Worm (Caenorhabditis elegans) whole organism, young adult: ENCODE results near the gene F13C5.2.

Experiments used
- B0336.3 ChIP-seq: fragments of 200-800 bp; sonication (Bioruptor generic); IDR thresholded peaks from 2 replicates; pipeline ENCODE4 v1.3.6; 2022; ENCODE audit warnings: missing genetic modification characterization, missing compliant biosample characterization
- C06A6.2 ChIP-seq: fragments of 200-800 bp; sonication (Bioruptor generic); conservative IDR thresholded peaks from 2 replicates; pipeline ENCODE4 v1.3.6; 2022; ENCODE audit warnings: missing genetic modification characterization, missing compliant biosample characterization
- F23B12.7 ChIP-seq: sonication (generic microtip); optimal IDR thresholded peaks from 2 replicates; lab custom pipeline; 2017; ENCODE audit warnings: missing genetic modification characterization, mild to moderate bottlenecking, missing compliant biosample characterization, antibody characterized with exemption, moderate library complexity; ENCODE audit not compliant: insufficient read depth
- F33H1.4 ChIP-seq: fragments of 200-800 bp; sonication (Bioruptor generic); IDR thresholded peaks from 2 replicates; pipeline ENCODE4 v1.3.6; 2022; ENCODE audit warnings: missing genetic modification reagents, missing genetic modification characterization, missing compliant biosample characterization
- F57C9.4 ChIP-seq: sonication (generic microtip); optimal IDR thresholded peaks from 2 replicates; lab custom pipeline; 2017; ENCODE audit warnings: mild to moderate bottlenecking, missing genetic modification characterization, missing compliant biosample characterization
- Y95B8A.8 ChIP-seq: fragments of 200-800 bp; sonication (Bioruptor generic); IDR thresholded peaks from 2 replicates; pipeline ENCODE4 v1.3.6; 2022; ENCODE audit warnings: missing genetic modification reagents, missing genetic modification characterization, missing compliant biosample characterization
- ZK185.1 ChIP-seq: sonication (generic microtip); optimal IDR thresholded peaks from 2 replicates; lab custom pipeline; 2016; ENCODE audit warnings: mild to moderate bottlenecking, missing genetic modification characterization, missing compliant biosample characterization; ENCODE audit not compliant: poor library complexity, severe bottlenecking
- aptf-2 ChIP-seq: fragments of 200-800 bp; sonication (Bioruptor generic); conservative IDR thresholded peaks from 2 replicates; pipeline ENCODE4 v1.3.6; 2022; ENCODE audit warnings: missing genetic modification reagents, missing genetic modification characterization, missing compliant biosample characterization
- aptf-3 ChIP-seq: fragments of 200-800 bp; sonication (Bioruptor generic); IDR thresholded peaks from 2 replicates; pipeline ENCODE4 v1.3.6; 2022; ENCODE audit warnings: missing genetic modification characterization, missing compliant biosample characterization
- bed-1 ChIP-seq: fragments of 200-800 bp; sonication (Bioruptor generic); IDR thresholded peaks from 2 replicates; pipeline ENCODE4 v1.3.6; 2022; ENCODE audit warnings: missing genetic modification reagents, missing genetic modification characterization, missing compliant biosample characterization
- cebp-1 ChIP-seq, 2 experiments: fragments of 200-800 bp in 1 of 2; sonication (Bioruptor generic) in 1 of 2; sonication (generic microtip) in 1 of 2; IDR thresholded peaks in 1 of 2; optimal IDR thresholded peaks in 1 of 2; 2 replicates each; pipeline versions ENCODE4 v1.3.6 to Lab custom; 2017 to 2022; ENCODE audit warnings: missing compliant biosample characterization in 2 of 2, missing genetic modification characterization in 2 of 2, mild to moderate bottlenecking in 1 of 2, missing genetic modification reagents in 1 of 2, moderate library complexity in 1 of 2
- ceh-100 ChIP-seq: fragments of 200-800 bp; sonication (Bioruptor generic); IDR thresholded peaks from 2 replicates; pipeline ENCODE4 v1.3.6; 2022; ENCODE audit warnings: missing genetic modification reagents, missing genetic modification characterization, missing compliant biosample characterization
- ceh-40 ChIP-seq: fragments of 200-800 bp; sonication (Bioruptor generic); IDR thresholded peaks from 2 replicates; pipeline ENCODE4 v1.3.6; 2022; ENCODE audit warnings: missing genetic modification characterization, missing compliant biosample characterization
- die-1 ChIP-seq: sonication (generic microtip); optimal IDR thresholded peaks from 2 replicates; lab custom pipeline; 2016; ENCODE audit warnings: missing genotype, mild to moderate bottlenecking, missing genetic modification characterization, missing compliant biosample characterization
- dpff-1 ChIP-seq: sonication (generic microtip); optimal IDR thresholded peaks from 2 replicates; lab custom pipeline; 2017; ENCODE audit warnings: mild to moderate bottlenecking, missing genetic modification characterization, missing compliant biosample characterization
- dpl-1 ChIP-seq: fragments of 150-350 bp; optimal IDR thresholded peaks from 2 replicates; lab custom pipeline; 2014; ENCODE audit warnings: missing biosample characterization, missing genetic modification reagents, missing genetic modification characterization
- egrh-3 ChIP-seq: fragments of 200-800 bp; sonication (Bioruptor generic); IDR thresholded peaks from 2 replicates; pipeline ENCODE4 v1.3.6; 2022; ENCODE audit warnings: missing genetic modification reagents, missing genetic modification characterization, missing compliant biosample characterization
- him-1 ChIP-seq: sonication (generic microtip); optimal IDR thresholded peaks from 2 replicates; lab custom pipeline; 2016; ENCODE audit warnings: missing genotype, missing genetic modification reagents, missing genetic modification characterization, missing compliant biosample characterization
- hlh-12 ChIP-seq: sonication (generic microtip); optimal IDR thresholded peaks from 2 replicates; lab custom pipeline; 2016; ENCODE audit warnings: missing genetic modification characterization, missing compliant biosample characterization
- hmg-1.2 ChIP-seq: fragments of 200-800 bp; sonication (Bioruptor generic); IDR thresholded peaks from 2 replicates; pipeline ENCODE4 v1.3.6; 2022; ENCODE audit warnings: missing genetic modification reagents, missing genetic modification characterization, missing compliant biosample characterization
- hrde-1 ChIP-seq: sonication (generic microtip); optimal IDR thresholded peaks from 2 replicates; lab custom pipeline; 2016; ENCODE audit warnings: missing genetic modification characterization, mild to moderate bottlenecking, missing compliant biosample characterization, moderate library complexity, missing genotype, missing genetic modification reagents, borderline replicate concordance
- lin-26 ChIP-seq: fragments of 200-800 bp; sonication (Bioruptor generic); IDR thresholded peaks from 2 replicates; pipeline ENCODE4 v1.3.6; 2022; ENCODE audit warnings: missing genetic modification reagents, missing genetic modification characterization, missing compliant biosample characterization
- lsl-1 ChIP-seq: fragments of 200-800 bp; sonication (Bioruptor generic); optimal IDR thresholded peaks from 2 replicates; lab custom pipeline; 2018; ENCODE audit warnings: mild to moderate bottlenecking, missing genetic modification characterization, moderate library complexity, missing compliant biosample characterization
- madf-3 ChIP-seq: fragments of 200-800 bp; sonication (Bioruptor generic); IDR thresholded peaks from 2 replicates; pipeline ENCODE4 v1.3.6; 2022; ENCODE audit warnings: missing genetic modification reagents, missing genetic modification characterization, missing compliant biosample characterization
- madf-6 ChIP-seq: fragments of 200-800 bp; sonication (Bioruptor generic); IDR thresholded peaks from 2 replicates; pipeline ENCODE4 v1.3.6; 2022; ENCODE audit warnings: missing genetic modification reagents, missing genetic modification characterization, missing compliant biosample characterization
- mcd-1 ChIP-seq: fragments of 200-800 bp; sonication (Bioruptor generic); IDR thresholded peaks from 2 replicates; pipeline ENCODE4 v1.3.6; 2022; ENCODE audit warnings: missing genetic modification reagents, missing genetic modification characterization, missing compliant biosample characterization
- mxl-1 ChIP-seq: sonication (generic microtip); optimal IDR thresholded peaks from 2 replicates; lab custom pipeline; 2016; ENCODE audit warnings: missing genetic modification characterization, missing compliant biosample characterization
- nhr-80 ChIP-seq: sonication (generic microtip); optimal IDR thresholded peaks from 2 replicates; lab custom pipeline; 2016; ENCODE audit warnings: missing genetic modification characterization, missing compliant biosample characterization
- nhr-90 ChIP-seq: sonication (generic microtip); optimal IDR thresholded peaks from 2 replicates; lab custom pipeline; 2016; ENCODE audit warnings: missing genotype, mild to moderate bottlenecking, missing genetic modification characterization, missing compliant biosample characterization
- rcor-1 ChIP-seq: fragments of 200-800 bp; sonication (Bioruptor generic); IDR thresholded peaks from 2 replicates; pipeline ENCODE4 v1.3.6; 2022; ENCODE audit warnings: missing genetic modification reagents, missing genetic modification characterization, missing compliant biosample characterization
- repo-1 ChIP-seq: sonication (generic microtip); optimal IDR thresholded peaks from 2 replicates; lab custom pipeline; 2017; ENCODE audit warnings: mild to moderate bottlenecking, missing genetic modification characterization, missing compliant biosample characterization
- snpc-1.1 ChIP-seq: sonication (generic microtip); optimal IDR thresholded peaks from 2 replicates; lab custom pipeline; 2017; ENCODE audit warnings: missing genetic modification characterization, mild to moderate bottlenecking, missing compliant biosample characterization, antibody characterized with exemption, moderate library complexity, missing genotype, missing genetic modification reagents; ENCODE audit not compliant: insufficient read depth
- snpc-3.4 ChIP-seq: sonication (generic microtip); optimal IDR thresholded peaks from 2 replicates; lab custom pipeline; 2017; ENCODE audit warnings: missing genetic modification characterization, mild to moderate bottlenecking, missing compliant biosample characterization, antibody characterized with exemption, moderate library complexity, missing genotype, missing genetic modification reagents
- snpc-4 ChIP-seq, 5 experiments: fragments of 150-350 bp in 1 of 5; sonication (generic microtip) in 4 of 5; optimal IDR thresholded peaks; 2 replicates each; lab custom pipeline; 2014 to 2018; ENCODE audit warnings: missing genetic modification characterization in 5 of 5, missing biosample characterization in 3 of 5, antibody characterized with exemption in 2 of 5, mild to moderate bottlenecking in 2 of 5, missing compliant biosample characterization in 2 of 5, missing genotype in 2 of 5, moderate library complexity in 2 of 5, missing genetic modification reagents in 1 of 5
- somi-1 ChIP-seq: fragments of 200-800 bp; sonication (Bioruptor generic); optimal IDR thresholded peaks from 2 replicates; lab custom pipeline; 2018; ENCODE audit warnings: mild to moderate bottlenecking, missing genetic modification characterization, missing compliant biosample characterization
- tbp1 ChIP-seq: fragments of 200-800 bp; sonication (Bioruptor generic); optimal IDR thresholded peaks from 2 replicates; lab custom pipeline; 2018; ENCODE audit warnings: mild to moderate bottlenecking, missing genetic modification characterization, missing compliant biosample characterization
- zfh-2 ChIP-seq: fragments of 200-800 bp; sonication (Bioruptor generic); conservative IDR thresholded peaks from 2 replicates; pipeline ENCODE4 v1.3.6; 2022; ENCODE audit warnings: missing genetic modification reagents, missing genetic modification characterization, missing compliant biosample characterization
- ztf-25 ChIP-seq: fragments of 200-800 bp; sonication (Bioruptor generic); IDR thresholded peaks from 2 replicates; pipeline ENCODE4 v1.3.6; 2022; ENCODE audit warnings: missing genetic modification reagents, missing genetic modification characterization, missing compliant biosample characterization

F13C5.2 gene

DNA sequence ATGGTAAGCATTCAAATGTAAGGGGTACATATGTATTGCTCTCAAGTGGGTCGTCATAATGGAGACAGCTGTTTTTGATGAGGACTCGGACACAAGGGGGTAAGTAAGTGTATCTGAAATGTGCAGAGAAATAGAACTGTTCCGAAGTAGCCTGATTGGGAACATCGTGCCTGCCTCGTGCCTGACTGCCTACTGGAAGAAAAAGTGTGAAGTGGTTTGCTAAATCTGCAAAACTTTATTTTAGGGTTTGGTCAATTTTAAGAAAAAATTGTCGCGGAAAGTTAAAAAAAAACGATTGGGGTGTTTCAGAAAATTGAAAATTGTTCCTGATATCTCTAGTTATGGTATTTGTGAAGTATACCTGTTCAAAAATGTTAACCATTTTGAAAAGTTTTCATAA lies 36.6 kb upstream of the F13C5.2 start, which contains the start of gene hlh-19:
TSS of gene hlh-19 (minus strand) at position 101 of the 400 bp plus-strand sequence.
- TF ChIP-seq bed-1 (GFP tag; lab: Robert Waterston, UW) (no peak), repo-1 (no peak), egrh-3 (GFP tag; lab: Robert Waterston, UW) (no peak), tbp1 (GFP tag; lab: Kevin White, UChicago) (no peak), cebp-1 (GFP tag; IDR thresholded peaks at IDR 0.05; lab: Robert Waterston, UW) (no peak), cebp-1 (tag; optimal IDR thresholded peaks at IDR 0.05; lab: Kevin White, UChicago) (no peak), B0336.3 (GFP tag; lab: Robert Waterston, UW) (no peak), Y95B8A.8 (GFP tag; lab: Robert Waterston, UW) (no peak), hlh-12 (tag; lab: Kevin White, UChicago) (no peak), C06A6.2 (GFP tag; lab: Robert Waterston, UW) (no peak), snpc-3.4 (tag; lab: Kevin White, UChicago) (no peak), mxl-1 (tag; lab: Kevin White, UChicago) (no peak), lsl-1 (GFP tag; lab: Kevin White, UChicago) (no peak), ceh-100 (no peak), nhr-90 (no peak), F33H1.4 (GFP tag; lab: Robert Waterston, UW) (no peak), snpc-1.1 (tag; lab: Kevin White, UChicago) (no peak)

DNA sequence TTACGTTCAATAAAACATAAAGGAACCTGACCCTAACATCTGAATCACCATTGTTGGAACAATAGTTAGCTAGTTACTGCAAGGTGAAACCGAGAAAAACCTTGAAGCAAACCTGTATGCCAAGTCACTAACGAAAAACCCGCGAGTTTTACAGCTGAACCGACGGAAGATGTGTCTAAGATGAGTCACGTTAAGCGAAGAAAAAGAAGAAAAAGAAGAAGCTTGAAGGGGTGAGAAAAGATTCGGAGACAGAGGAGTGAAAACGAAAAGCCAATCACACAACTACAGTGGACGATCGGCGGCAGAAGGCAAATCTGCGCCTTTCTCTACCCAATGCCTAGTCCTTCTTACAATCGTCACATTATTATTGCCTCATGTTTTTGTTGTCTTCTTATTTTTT lies 35.9 kb upstream of the F13C5.2 start, which contains the start of gene nas-38:
TSS of gene nas-38 (plus strand) at position 301 of the 400 bp plus-strand sequence.
- TF ChIP-seq hmg-1.2 (GFP tag; lab: Robert Waterston, UW): no peak
- no peak for TF ChIP-seq dpff-1 (tag; lab: Kevin White, UChicago)
- no peak for TF ChIP-seq rcor-1
- TF ChIP-seq somi-1 (GFP tag; lab: Kevin White, UChicago): no peak
- TF ChIP-seq lin-26: no peak
- TF ChIP-seq madf-3 (GFP tag; lab: Robert Waterston, UW): no peak
- no peak for TF ChIP-seq ZK185.1 (tag; lab: Kevin White, UChicago)
- no peak for TF ChIP-seq dpl-1 (GFP tag; lab: Kevin White, UChicago)
- no peak for TF ChIP-seq hrde-1 (tag; lab: Kevin White, UChicago)
- TF ChIP-seq him-1 (tag; lab: Kevin White, UChicago): no peak
- no peak for TF ChIP-seq F23B12.7 (tag; lab: Kevin White, UChicago)
- no peak for TF ChIP-seq die-1 (tag; lab: Kevin White, UChicago)
- TF ChIP-seq madf-6: no peak
- TF ChIP-seq ztf-25: no peak
- TF ChIP-seq ceh-40 (GFP tag; lab: Robert Waterston, UW): no peak
- TF ChIP-seq ceh-100: no peak
- TF ChIP-seq aptf-2 (GFP tag; lab: Robert Waterston, UW): no peak
- TF ChIP-seq mcd-1 (GFP tag; lab: Robert Waterston, UW): no peak
- TF ChIP-seq nhr-80 (tag; lab: Kevin White, UChicago): no peak

DNA sequence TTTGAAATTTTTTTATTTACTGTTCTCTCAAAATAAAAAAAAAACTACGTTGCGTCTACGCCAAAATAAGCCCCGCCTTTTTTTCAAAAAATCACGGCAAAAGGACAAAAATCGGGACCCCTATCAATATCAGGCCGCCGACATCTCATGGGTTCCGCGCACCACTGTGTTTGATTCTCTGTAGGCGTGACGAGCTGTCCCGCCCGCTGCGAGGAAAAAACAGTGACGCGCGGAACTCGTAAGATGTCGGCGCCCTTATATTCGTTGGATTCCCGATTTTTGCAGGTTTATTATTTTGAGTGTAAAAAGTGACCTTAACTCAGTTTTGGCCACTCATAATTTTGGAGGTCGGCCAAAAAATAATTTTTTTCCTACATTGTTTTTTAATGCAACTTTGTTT lies 22.4 kb upstream of the F13C5.2 start:
- 0 out of 2 replicates have a peak, but pooled peaks have one; percentile 16 for TF ChIP-seq zfh-2 (GFP tag; lab: Robert Waterston, UW)
- no peak for TF ChIP-seq F57C9.4 (tag; lab: Kevin White, UChicago)
- no peak for TF ChIP-seq aptf-3
- no peak for TF ChIP-seq C06A6.2 (GFP tag; lab: Robert Waterston, UW)
- no peak for TF ChIP-seq ztf-25
- no peak for TF ChIP-seq snpc-4 (GFP tag; optimal IDR thresholded peaks at IDR 0.05; lab: Kevin White, UChicago)
- TF ChIP-seq snpc-4 (tag; optimal IDR thresholded peaks at IDR 0.05; lab: Kevin White, UChicago): peak in 2 of 4 experiments; percentile 64 to 72
